Fruit fly (Drosophila melanogaster) whole organism, adult: ENCODE data around the gene CG42521.

Experiments used
- CG11617 ChIP-seq: fragments of 200-800 bp; sonication (Bioruptor generic); optimal IDR thresholded peaks from 2 replicates; lab custom pipeline; 2017; ENCODE audit warnings: mild to moderate bottlenecking, missing biosample characterization, missing genetic modification reagents, missing genetic modification characterization
- CG12768 ChIP-seq: fragments of 200-800 bp; sonication (Bioruptor generic); optimal IDR thresholded peaks from 2 replicates; lab custom pipeline; 2017; ENCODE audit warnings: missing biosample characterization, missing genetic modification characterization, mild to moderate bottlenecking, moderate library complexity, missing genetic modification reagents
- CG14711 ChIP-seq: fragments of 200-800 bp; sonication (Bioruptor generic); optimal IDR thresholded peaks from 2 replicates; lab custom pipeline; 2018; ENCODE audit warnings: missing biosample characterization, mild to moderate bottlenecking, missing genetic modification characterization, moderate library complexity
- CG1620 ChIP-seq: fragments of 200-800 bp; sonication (Bioruptor generic); optimal IDR thresholded peaks from 2 replicates; lab custom pipeline; 2016; ENCODE audit warnings: missing biosample characterization, missing genetic modification characterization
- CG33017 ChIP-seq: fragments of 200-800 bp; sonication (Bioruptor generic); optimal IDR thresholded peaks from 2 replicates; lab custom pipeline; 2018; ENCODE audit warnings: missing biosample characterization, mild to moderate bottlenecking, missing genetic modification characterization, moderate library complexity
- CG5204 ChIP-seq: fragments of 200-800 bp; sonication (Bioruptor generic); optimal IDR thresholded peaks from 2 replicates; lab custom pipeline; 2016; ENCODE audit warnings: missing biosample characterization, missing genetic modification characterization
- CG7045 ChIP-seq: fragments of 200-800 bp; sonication (Bioruptor generic); optimal IDR thresholded peaks from 2 replicates; lab custom pipeline; 2017; ENCODE audit warnings: missing biosample characterization, mild to moderate bottlenecking, missing genetic modification characterization
- CG7101 ChIP-seq: fragments of 200-800 bp; sonication (Bioruptor generic); optimal IDR thresholded peaks from 2 replicates; lab custom pipeline; 2018; ENCODE audit warnings: missing biosample characterization, mild to moderate bottlenecking, missing genetic modification characterization, moderate library complexity
- Clk ChIP-seq: fragments of 200-800 bp; sonication (Bioruptor generic); optimal IDR thresholded peaks from 2 replicates; lab custom pipeline; 2017; ENCODE audit warnings: missing biosample characterization, missing genetic modification characterization
- Crg-1 ChIP-seq: fragments of 200-800 bp; sonication (Bioruptor generic); optimal IDR thresholded peaks from 2 replicates; lab custom pipeline; 2016; ENCODE audit warnings: missing biosample characterization, missing genetic modification characterization
- Hr96 ChIP-seq: fragments of 200-800 bp; sonication (Bioruptor generic); optimal IDR thresholded peaks from 2 replicates; lab custom pipeline; 2016; ENCODE audit warnings: missing biosample characterization, missing genetic modification characterization
- Mnt ChIP-seq: fragments of 200-800 bp; sonication (Bioruptor generic); optimal IDR thresholded peaks from 2 replicates; lab custom pipeline; 2016; ENCODE audit warnings: missing biosample characterization, mild to moderate bottlenecking, missing genetic modification characterization
- bab1 ChIP-seq: fragments of 200-800 bp; sonication (Bioruptor generic); optimal IDR thresholded peaks from 3 replicates; lab custom pipeline; 2019; ENCODE audit warnings: missing biosample characterization, mild to moderate bottlenecking, missing genetic modification characterization, moderate library complexity
- cic ChIP-seq: fragments of 200-800 bp; sonication (Bioruptor generic); optimal IDR thresholded peaks from 2 replicates; lab custom pipeline; 2017; ENCODE audit warnings: missing biosample characterization, mild to moderate bottlenecking, missing genetic modification characterization, moderate library complexity
- cnc ChIP-seq, 2 experiments: fragments of >200 bp; optimal IDR thresholded peaks; 2 replicates each; lab custom pipeline; 2017
- kay ChIP-seq: fragments of 200-800 bp; sonication (Bioruptor generic); peaks from one replicate; lab custom pipeline; 2016; ENCODE audit warnings: missing biosample characterization, missing genetic modification characterization, borderline replicate concordance
- ovo ChIP-seq: fragments of 200-800 bp; sonication (Bioruptor generic); optimal IDR thresholded peaks from 2 replicates; lab custom pipeline; 2016; ENCODE audit warnings: missing biosample characterization, missing genetic modification characterization
- pad ChIP-seq: fragments of 200-800 bp; sonication (Bioruptor generic); optimal IDR thresholded peaks from 3 replicates; lab custom pipeline; 2017; ENCODE audit warnings: missing biosample characterization, missing genetic modification characterization, mild to moderate bottlenecking, moderate library complexity, missing genetic modification reagents
- tj ChIP-seq: fragments of 200-800 bp; sonication (Bioruptor generic); optimal IDR thresholded peaks from 3 replicates; lab custom pipeline; 2017; ENCODE audit warnings: missing biosample characterization, mild to moderate bottlenecking, missing genetic modification characterization, moderate library complexity
- toe ChIP-seq: fragments of 200-800 bp; sonication (Bioruptor generic); optimal IDR thresholded peaks from 2 replicates; lab custom pipeline; 2016; ENCODE audit warnings: missing biosample characterization, missing genetic modification characterization

CG42521 gene

DNA sequence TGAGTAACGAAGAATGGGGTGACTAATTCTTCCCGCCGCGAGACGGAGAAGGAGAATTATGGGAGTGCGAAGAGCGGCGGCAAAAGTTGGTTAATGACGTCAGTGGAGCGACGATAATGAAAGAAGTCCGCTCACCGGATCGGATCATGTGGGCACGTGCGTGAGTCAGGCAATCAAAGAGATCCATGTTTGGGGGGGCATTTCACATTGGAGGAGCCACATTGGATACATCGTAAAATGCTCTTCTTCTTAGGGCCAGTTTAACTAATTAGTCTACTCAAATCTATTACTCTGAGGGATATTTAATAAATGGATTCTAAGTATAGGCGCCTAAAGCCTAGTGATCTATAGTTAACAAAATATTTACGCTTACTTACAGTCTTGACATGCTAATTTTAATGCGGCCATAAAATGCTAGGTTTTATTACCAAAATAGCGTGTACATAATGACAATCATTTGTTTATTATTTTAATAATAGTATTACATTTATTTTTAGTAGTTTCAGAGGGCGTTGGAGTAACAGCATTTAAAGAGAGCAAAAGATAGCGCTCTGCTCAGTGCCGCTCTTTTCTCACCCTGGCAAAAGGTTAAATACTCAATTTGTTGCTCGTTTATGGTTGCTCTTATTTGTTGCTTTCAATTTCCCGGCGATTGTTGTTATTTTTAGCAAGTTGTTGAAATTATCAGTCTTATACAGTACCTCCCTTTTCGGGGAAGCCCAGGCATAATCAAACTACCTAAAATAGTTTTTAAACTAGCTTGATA lies 35.2 kb upstream of the CG42521 start:
- TF ChIP-seq Hr96 (GFP tag; lab: Kevin White, UChicago), result no peak
- no peak for TF ChIP-seq pad
- no peak for TF ChIP-seq toe (GFP tag; lab: Kevin White, UChicago)
- no peak for TF ChIP-seq cic
- no peak for TF ChIP-seq cnc (optimal IDR thresholded peaks at IDR 0.05; lab: Kevin White, UChicago)
- TF ChIP-seq bab1, result no peak
- TF ChIP-seq Clk (GFP tag; lab: Kevin White, UChicago), result no peak
- TF ChIP-seq CG7045 (GFP tag; lab: Kevin White, UChicago), result no peak
- no peak for TF ChIP-seq CG5204 (GFP tag; lab: Kevin White, UChicago)
- TF ChIP-seq CG14711, result no peak
- TF ChIP-seq CG1620, result no peak
- TF ChIP-seq Mnt (GFP tag; lab: Kevin White, UChicago), result no peak
- TF ChIP-seq CG7101, result no peak

DNA sequence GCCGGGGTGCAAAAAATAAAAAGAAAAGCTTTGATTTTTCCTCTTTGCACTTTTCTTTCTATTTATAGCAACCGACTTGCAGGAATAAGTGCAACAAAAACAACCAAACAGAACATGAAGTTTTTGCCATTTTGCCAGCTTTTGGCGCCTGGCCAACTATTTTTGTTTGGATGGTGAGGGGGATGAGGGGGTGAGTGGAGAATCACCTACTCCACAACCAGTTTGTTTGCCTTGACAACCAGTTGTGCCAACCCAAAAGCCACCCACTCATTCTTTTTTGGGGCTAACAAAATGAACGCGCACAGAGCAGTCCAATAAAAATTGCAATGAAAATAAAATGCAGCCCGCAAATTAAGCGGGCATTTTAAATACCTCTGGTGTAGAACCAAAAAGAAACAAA lies 33.9 kb upstream of the CG42521 start:
- TF ChIP-seq toe (GFP tag; lab: Kevin White, UChicago) (no peak), CG33017 (tag; lab: Kevin White, UChicago) (no peak), Clk (GFP tag; lab: Kevin White, UChicago) (no peak), pad (no peak), kay (GFP tag; lab: Kevin White, UChicago) (no peak), Crg-1 (GFP tag; lab: Kevin White, UChicago) (no peak), CG7045 (GFP tag; lab: Kevin White, UChicago) (no peak), CG11617 (GFP tag; lab: Kevin White, UChicago) (no peak), tj (GFP tag; lab: Kevin White, UChicago) (no peak), Mnt (GFP tag; lab: Kevin White, UChicago) (no peak), ovo (no peak), CG7101 (no peak)

DNA sequence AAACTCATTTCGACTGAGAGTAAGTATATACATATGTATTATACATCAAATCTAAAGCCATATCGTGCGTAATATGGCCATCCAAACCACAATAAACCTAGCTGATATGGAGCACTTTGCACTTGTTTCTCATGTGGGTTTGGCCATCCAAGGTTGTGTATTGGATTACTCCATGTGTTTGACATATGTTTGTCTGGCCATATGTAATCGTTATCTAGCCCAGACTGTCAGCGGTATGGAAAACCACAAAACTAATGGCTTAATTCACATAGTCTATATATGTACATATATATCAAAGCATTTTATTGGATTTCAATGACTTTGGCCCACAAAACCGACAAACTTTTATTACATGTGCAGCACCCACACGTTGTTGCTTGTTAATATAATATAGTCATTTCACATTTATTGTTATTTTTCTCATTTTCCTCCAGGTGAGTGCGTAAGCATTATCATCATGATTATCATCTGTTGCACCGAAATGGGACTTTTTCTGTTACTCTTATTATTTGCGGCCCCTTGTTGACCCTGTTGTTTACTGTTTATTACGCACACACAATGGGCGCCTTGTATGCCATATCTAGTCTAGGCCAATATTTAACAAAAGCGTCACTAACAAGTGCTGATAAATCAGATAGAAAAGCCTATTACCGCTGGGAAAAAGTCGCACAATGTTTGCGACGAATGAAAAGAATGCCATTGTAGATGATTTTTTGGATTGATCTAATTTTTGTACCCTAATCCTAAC lies 33.2 kb upstream of the CG42521 start:
- TF ChIP-seq Crg-1 (GFP tag; lab: Kevin White, UChicago), result peak; percentile 53
- TF ChIP-seq cnc (optimal IDR thresholded peaks at IDR 0.05; lab: Kevin White, UChicago), result no peak
- TF ChIP-seq CG14711, result no peak
- no peak for TF ChIP-seq CG12768 (GFP tag; lab: Kevin White, UChicago)
- TF ChIP-seq CG5204 (GFP tag; lab: Kevin White, UChicago), result no peak
- peak; percentile 22 for TF ChIP-seq cic
- no peak for TF ChIP-seq toe (GFP tag; lab: Kevin White, UChicago)
- no peak for TF ChIP-seq CG11617 (GFP tag; lab: Kevin White, UChicago)
- TF ChIP-seq Clk (GFP tag; lab: Kevin White, UChicago), result no peak
- TF ChIP-seq Hr96 (GFP tag; lab: Kevin White, UChicago), result no peak
- TF ChIP-seq CG7101, result peak; percentile 39
- peak; percentile 30 for TF ChIP-seq CG7045 (GFP tag; lab: Kevin White, UChicago)
- TF ChIP-seq bab1, result no peak
- no peak for TF ChIP-seq CG33017 (tag; lab: Kevin White, UChicago)
- TF ChIP-seq CG1620, result no peak
- peak; percentile 85 for TF ChIP-seq kay (GFP tag; lab: Kevin White, UChicago)
- TF ChIP-seq ovo, result peak; percentile 41
- no peak for TF ChIP-seq pad
- no peak for TF ChIP-seq tj (GFP tag; lab: Kevin White, UChicago)
- peak; percentile 48 for TF ChIP-seq Mnt (GFP tag; lab: Kevin White, UChicago)

DNA sequence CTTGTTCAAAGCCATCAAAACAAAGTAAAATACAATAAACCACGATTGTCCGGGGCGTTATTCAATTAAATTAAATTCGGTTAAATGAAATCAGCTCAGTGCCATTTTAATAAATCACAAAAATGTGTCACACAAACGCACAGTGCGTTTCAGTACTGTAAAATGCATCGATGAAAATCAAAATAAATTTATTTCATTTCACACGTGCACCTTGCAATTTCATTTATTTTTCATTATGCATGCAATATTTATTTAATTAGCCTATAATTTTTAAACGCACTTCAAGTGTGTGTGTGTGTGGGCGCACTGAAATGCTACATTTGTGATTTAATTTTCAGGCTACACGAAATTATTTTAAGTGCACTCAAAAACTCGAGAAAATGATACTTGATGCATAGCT lies 31.1 kb upstream of the CG42521 start:
- TF ChIP-seq kay (GFP tag; lab: Kevin White, UChicago) (peak; percentile 70), Mnt (GFP tag; lab: Kevin White, UChicago) (no peak)

DNA sequence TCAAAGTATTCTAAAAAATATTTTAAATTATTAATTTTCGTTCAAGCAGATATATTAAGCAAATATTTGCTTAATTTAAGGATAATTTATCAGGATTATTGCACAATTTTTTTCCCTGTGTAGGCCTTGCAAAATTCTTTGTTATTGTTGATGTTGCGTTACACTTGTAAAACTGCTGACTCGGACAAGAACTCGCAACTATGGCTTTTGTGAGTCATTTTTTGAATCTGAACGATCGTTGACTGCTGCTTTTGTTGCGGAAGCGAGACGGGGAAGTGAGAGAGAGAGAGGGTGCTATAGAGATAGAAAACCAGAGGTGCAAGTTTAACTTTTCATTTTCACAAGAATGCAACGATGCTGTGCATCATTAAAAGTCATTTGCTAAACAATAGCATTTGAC lies 29.1 kb upstream of the CG42521 start:
- TF ChIP-seq tj (GFP tag; lab: Kevin White, UChicago) (peak; percentile 75), CG11617 (GFP tag; lab: Kevin White, UChicago) (no peak), CG7045 (GFP tag; lab: Kevin White, UChicago) (no peak), ovo (no peak), Hr96 (GFP tag; lab: Kevin White, UChicago) (no peak)

DNA sequence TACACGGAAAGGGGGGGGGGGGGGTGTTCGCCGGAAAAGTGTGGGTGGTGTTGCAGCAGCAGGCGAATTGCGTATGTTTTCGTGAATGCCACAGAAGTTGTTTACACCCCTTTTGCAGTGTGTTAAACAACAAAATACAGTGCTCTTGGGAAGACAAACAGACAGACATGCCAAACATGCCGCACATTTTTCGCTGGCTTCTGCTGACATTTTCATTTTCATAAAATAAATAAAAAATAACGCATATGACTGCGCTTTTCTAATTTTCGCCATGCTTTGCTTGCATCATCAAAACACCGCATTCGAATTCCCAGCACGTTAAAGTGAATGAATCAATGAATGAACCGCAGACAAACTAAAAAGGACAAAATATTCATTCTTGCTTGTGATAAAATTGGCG lies 27.9 kb upstream of the CG42521 start:
- TF ChIP-seq toe (GFP tag; lab: Kevin White, UChicago) (no peak), tj (GFP tag; lab: Kevin White, UChicago) (peak; percentile 95)

DNA sequence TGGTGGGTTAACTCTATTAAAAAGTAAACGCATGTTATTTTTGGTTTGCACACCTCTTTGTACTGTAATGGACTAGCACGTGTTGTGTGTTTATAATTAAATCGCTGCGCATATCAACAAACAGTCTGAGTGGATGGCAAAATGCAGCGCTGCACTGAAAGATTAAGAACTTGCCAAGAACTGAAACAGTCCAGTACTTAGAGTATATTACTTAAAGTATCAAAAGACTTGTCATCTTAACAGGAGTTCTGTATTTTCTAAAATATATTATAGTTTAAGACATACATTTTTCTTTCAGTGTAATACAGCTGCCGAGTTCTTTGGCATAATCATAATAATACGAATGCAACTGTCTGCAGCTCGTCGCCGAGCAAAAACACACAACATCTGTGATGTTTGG lies 25.1 kb upstream of the CG42521 start:
- TF ChIP-seq cnc (optimal IDR thresholded peaks at IDR 0.05; lab: Kevin White, UChicago), result no peak
- TF ChIP-seq Mnt (GFP tag; lab: Kevin White, UChicago), result no peak
- TF ChIP-seq Clk (GFP tag; lab: Kevin White, UChicago), result no peak
- no peak for TF ChIP-seq CG14711
- TF ChIP-seq pad, result no peak
- no peak for TF ChIP-seq CG7101
- no peak for TF ChIP-seq CG12768 (GFP tag; lab: Kevin White, UChicago)
- no peak for TF ChIP-seq CG5204 (GFP tag; lab: Kevin White, UChicago)
- no peak for TF ChIP-seq kay (GFP tag; lab: Kevin White, UChicago)
- no peak for TF ChIP-seq ovo
- TF ChIP-seq Hr96 (GFP tag; lab: Kevin White, UChicago), result no peak
